Fruit fly (Drosophila melanogaster): ENCODE data around the gene Cyp4c3.

The Cyp4c3 gene

DNA sequence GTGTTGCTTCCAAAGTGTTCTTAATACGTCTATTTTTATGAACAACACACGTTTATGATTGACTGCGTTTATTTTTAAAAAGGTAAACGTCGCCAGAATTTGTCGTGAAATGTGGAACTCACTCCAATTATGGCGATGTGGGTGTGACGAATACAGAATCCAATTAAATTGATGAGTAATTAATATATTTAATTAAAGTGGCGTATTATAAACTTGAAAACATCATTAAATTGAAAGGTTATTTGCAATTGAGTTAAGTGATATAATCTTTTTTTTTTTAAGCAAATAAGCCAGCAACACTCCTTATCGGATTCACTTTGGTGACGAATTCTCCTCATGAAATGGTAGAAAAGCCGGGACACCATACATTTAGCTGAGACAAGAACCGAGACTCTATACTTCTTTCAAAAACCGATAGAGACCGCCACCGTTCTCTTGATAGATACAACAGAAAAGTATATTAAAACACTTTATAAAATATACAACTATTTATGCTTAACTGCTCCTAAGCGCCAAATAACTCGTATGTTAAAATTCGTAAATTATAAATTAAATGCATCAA is 23.4 kb upstream of the Cyp4c3 start (continued):
- TF ChIP-seq CG1603 (tag; optimal IDR thresholded peaks at IDR 0.05) (peak; percentile 2), MBD-R2 (GFP tag; IDR thresholded peaks at IDR 0.05) (peak; percentile 11; the same call in 1 of the 2 replicates)

dm6 chr3R:30872301-30873044 is 21.4 kb upstream of the Cyp4c3 start, which contains the start of gene CG15545:
Gene CG15545, minus strand, starts transcription at chr3R:30872351.
- TF ChIP-seq Mrtf (GFP tag; IDR thresholded peaks at IDR 0.05), result 0 out of 3 replicates have a peak, but pooled peaks have one; percentile 9
- TF ChIP-seq GATAe (GFP tag; conservative IDR thresholded peaks at IDR 0.05), result no peak
- TF ChIP-seq CG6654 (GFP tag; optimal IDR thresholded peaks at IDR 0.05), result no peak
- no peak for TF ChIP-seq hb (GFP tag; IDR thresholded peaks at IDR 0.05; ENCODE audit: partially characterized antibody)
- TF ChIP-seq CG12769 (tag; optimal IDR thresholded peaks at IDR 0.05), result no peak
- no peak for TF ChIP-seq org-1 (GFP tag; optimal IDR thresholded peaks at IDR 0.05)
- peak; percentile 21 for TF ChIP-seq Blimp-1 (GFP tag; optimal IDR thresholded peaks at IDR 0.05)
- TF ChIP-seq CG14050 (GFP tag; IDR thresholded peaks at IDR 0.05), result no peak
- no peak for TF ChIP-seq bbx (GFP tag; IDR thresholded peaks at IDR 0.05; ENCODE audit: partially characterized antibody)
- peak; percentile 60 for TF ChIP-seq sens (GFP tag)

DNA sequence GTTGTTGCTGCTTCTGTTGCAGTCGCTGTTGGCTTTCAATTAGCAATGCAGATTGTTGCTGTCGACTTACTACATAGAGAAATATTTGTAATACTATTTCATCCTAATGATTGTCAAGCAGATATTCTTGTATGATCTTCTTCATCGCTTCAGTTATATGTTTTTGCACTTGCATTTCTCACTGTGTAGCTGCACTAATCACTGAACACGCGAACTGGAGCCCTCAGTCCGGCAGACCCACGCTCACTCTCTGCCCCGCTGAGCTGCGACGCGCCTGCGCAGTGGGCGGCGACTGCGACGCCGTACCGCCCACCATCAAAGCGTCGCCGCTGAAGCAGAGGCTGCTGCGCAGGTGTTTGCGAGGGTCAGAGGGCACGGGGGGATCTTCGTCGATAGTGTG is 19.2 kb upstream of the Cyp4c3 start:
- TF ChIP-seq sens-2 (GFP tag; IDR thresholded peaks at IDR 0.05) (0 out of 2 replicates have a peak, but pooled peaks have one; percentile 34), sisA (GFP tag; IDR thresholded peaks at IDR 0.05) (0 out of 2 replicates have a peak, but pooled peaks have one; percentile 23), Hr51 (GFP tag; optimal IDR thresholded peaks at IDR 0.05) (peak in 1 of 2 experiments; percentile 25), pan (optimal IDR thresholded peaks at IDR 0.05) (no peak), pan (GFP tag; optimal IDR thresholded peaks at IDR 0.05 in 1 of 2, IDR thresholded peaks at IDR 0.05 in 1 of 2) (peak in 1 of 2 experiments; percentile 28), vvl (GFP tag; IDR thresholded peaks at IDR 0.05) (0 out of 2 replicates have a peak, but pooled peaks have one; percentile 28), gem (tag; optimal IDR thresholded peaks at IDR 0.05) (peak; percentile 30), oc (tag; optimal IDR thresholded peaks at IDR 0.05) (peak; percentile 57), ssp (GFP tag; IDR thresholded peaks at IDR 0.05) (peak; percentile 11; the same call in 1 of the 2 replicates), CG1024 (GFP tag; IDR thresholded peaks at IDR 0.05) (peak; percentile 21; the same call in 1 of the 2 replicates), Tbp (GFP tag; optimal IDR thresholded peaks at IDR 0.05) (no peak), CG3726 (GFP tag; IDR thresholded peaks at IDR 0.05) (0 out of 3 replicates have a peak, but pooled peaks have one; percentile 28), nerfin-1 (tag; optimal IDR thresholded peaks at IDR 0.05) (no peak), NC2β (GFP tag; optimal IDR thresholded peaks at IDR 0.05) (no peak), CG12071 (GFP tag; optimal IDR thresholded peaks at IDR 0.05) (peak; percentile 61), CG17328 (GFP tag; IDR thresholded peaks at IDR 0.05) (0 out of 2 replicates have a peak, but pooled peaks have one; percentile 14), Xbp1 (GFP tag; optimal IDR thresholded peaks at IDR 0.05) (peak; percentile 11), dysf (GFP tag; IDR thresholded peaks at IDR 0.05) (peak; percentile 34; the same call in 1 of the 3 replicates), Sox102F (GFP tag; optimal IDR thresholded peaks at IDR 0.05) (peak; percentile 41), CG10209 (GFP tag; optimal IDR thresholded peaks at IDR 0.05) (no peak), CG15269 (tag; optimal IDR thresholded peaks at IDR 0.05) (peak; percentile 11), lab (GFP tag; optimal IDR thresholded peaks at IDR 0.05) (peak; percentile 7), zfh2 (GFP tag; optimal IDR thresholded peaks at IDR 0.05) (no peak), CG18764 (GFP tag; optimal IDR thresholded peaks at IDR 0.05) (no peak), CG17829 (tag; optimal IDR thresholded peaks at IDR 0.05) (no peak), luna (GFP tag; optimal IDR thresholded peaks at IDR 0.05) (no peak), CG11504 (tag; optimal IDR thresholded peaks at IDR 0.05) (peak; percentile 40), insv (GFP tag; optimal IDR thresholded peaks at IDR 0.05) (no peak), bowl (GFP tag; IDR thresholded peaks at IDR 0.05) (no peak), pnt (GFP tag; optimal IDR thresholded peaks at IDR 0.05) (no peak), cato (GFP tag; optimal IDR thresholded peaks at IDR 0.05; ENCODE audit: borderline replicate concordance) (no peak), Mrtf (GFP tag; IDR thresholded peaks at IDR 0.05) (no peak), CG11723 (GFP tag; optimal IDR thresholded peaks at IDR 0.05) (no peak), CG2712 (tag; optimal IDR thresholded peaks at IDR 0.05) (peak; percentile 5)
